Worm (Caenorhabditis elegans) whole organism, L3 larva: ENCODE measurements around the gene R52.6.

Experiments
- ama-1 ChIP-seq: fragments of 150-350 bp; optimal IDR thresholded peaks from 2 replicates; lab custom pipeline; 2018
- ceh-82 ChIP-seq: fragments of 150-350 bp; optimal IDR thresholded peaks from 2 replicates; lab custom pipeline; 2014; ENCODE audit warnings: missing biosample characterization, missing genetic modification characterization
- egl-27 ChIP-seq: sonication (generic microtip); optimal IDR thresholded peaks from 4 replicates; lab custom pipeline; 2017; ENCODE audit warnings: missing biosample characterization, missing genetic modification reagents, missing genetic modification characterization
- elt-3 ChIP-seq, 3 experiments: fragments of 150-350 bp in 1 of 3; sonication (generic microtip) in 2 of 3; optimal IDR thresholded peaks; 2 replicates in 2 of 3; 4 replicates in 1 of 3; lab custom pipeline; 2014 to 2017; ENCODE audit warnings: missing biosample characterization in 3 of 3, missing genetic modification characterization in 3 of 3
- fkh-10 ChIP-seq: sonication (generic microtip); optimal IDR thresholded peaks from 2 replicates; lab custom pipeline; 2017; ENCODE audit warnings: missing biosample characterization, missing genetic modification reagents, missing genetic modification characterization
- mml-1 ChIP-seq: fragments of 150-350 bp; sonication (generic microtip); optimal IDR thresholded peaks from 3 replicates; lab custom pipeline; 2014; ENCODE audit warnings: missing biosample characterization, missing genetic modification characterization
- nhr-11 ChIP-seq: fragments of 150-350 bp; optimal IDR thresholded peaks from 2 replicates; lab custom pipeline; 2014; ENCODE audit warnings: missing biosample characterization, missing genetic modification characterization
- nhr-23 ChIP-seq: fragments of 150-350 bp; optimal IDR thresholded peaks from 2 replicates; lab custom pipeline; 2014; ENCODE audit warnings: missing biosample characterization, missing genetic modification reagents, missing genetic modification characterization
- nhr-237 ChIP-seq: fragments of 150-350 bp; optimal IDR thresholded peaks from 2 replicates; lab custom pipeline; 2014; ENCODE audit warnings: missing biosample characterization, missing genetic modification characterization
- nhr-76 ChIP-seq: fragments of 150-350 bp; sonication (generic microtip); optimal IDR thresholded peaks from 5 replicates; lab custom pipeline; 2014; ENCODE audit warnings: missing biosample characterization, missing genetic modification characterization
- ztf-11 ChIP-seq: fragments of 150-350 bp; optimal IDR thresholded peaks from 2 replicates; lab custom pipeline; 2014; ENCODE audit warnings: missing biosample characterization, missing genetic modification characterization

DNA sequence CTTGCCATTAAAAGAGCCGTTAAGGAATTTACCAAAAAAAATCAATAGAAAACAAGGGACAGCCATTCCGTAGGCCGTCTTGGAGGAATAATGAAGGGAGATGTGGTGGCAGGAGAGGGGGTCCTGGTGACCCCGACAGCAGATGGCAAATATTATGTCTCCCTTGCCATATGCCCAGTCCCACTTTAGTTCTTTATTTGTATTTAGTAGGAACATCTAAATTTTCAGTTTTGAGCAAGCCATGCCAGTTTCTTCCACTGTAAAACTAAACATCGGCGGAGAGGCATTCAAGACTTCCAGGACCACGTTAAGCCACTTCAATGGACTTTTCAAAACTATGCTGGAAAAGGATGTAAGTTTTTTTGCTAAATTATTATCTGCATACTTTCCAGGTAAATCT, 24.4 kb upstream of the R52.6 start, which contains the start of gene C40A11.4:
- TF ChIP-seq ceh-82 (no peak), mml-1 (tag; lab: Kevin White, UChicago) (no peak), elt-3 (tag; optimal IDR thresholded peaks at IDR 0.05; lab: Kevin White, UChicago) (no peak), ama-1 (lab: Kevin White, UChicago) (no peak), ztf-11 (tag; lab: Kevin White, UChicago) (no peak), nhr-11 (tag; lab: Kevin White, UChicago) (no peak), nhr-76 (tag; lab: Kevin White, UChicago) (no peak), fkh-10 (GFP tag; lab: Kevin White, UChicago) (no peak), nhr-237 (tag; lab: Kevin White, UChicago) (no peak), egl-27 (tag; lab: Kevin White, UChicago) (no peak), nhr-23 (tag; lab: Kevin White, UChicago) (no peak)
